Worm (Caenorhabditis elegans) whole organism, L4/young adult: ENCODE results near the gene faah-6.

Experiments
- W03F9.2 ChIP-seq: fragments of 150-350 bp; optimal IDR thresholded peaks from 2 replicates; lab custom pipeline; 2014; ENCODE audit warnings: missing biosample characterization, missing genetic modification characterization
- dao-5 ChIP-seq: sonication (generic microtip); optimal IDR thresholded peaks from 2 replicates; lab custom pipeline; 2016; ENCODE audit warnings: missing genotype, missing genetic modification characterization, moderate library complexity, missing compliant biosample characterization
- him-1 ChIP-seq: sonication (generic microtip); optimal IDR thresholded peaks from 2 replicates; lab custom pipeline; 2016; ENCODE audit warnings: missing genotype, missing genetic modification reagents, missing genetic modification characterization, missing compliant biosample characterization

- TF ChIP-seq W03F9.2 (tag; lab: Kevin White, UChicago) (no peak), dao-5 (no peak), him-1 (tag; lab: Kevin White, UChicago) (no peak)
These were observed 48.3 kb downstream of the faah-6 start, which contains the start of gene Y41C4A.7 for ce11 chrIII:11698569-11698968.
